Fruit fly (Drosophila melanogaster) whole organism, embryonic: ENCODE results near the gene Nf-YA.

Experiments used
- ATbp ChIP-seq: fragments of 200-800 bp; sonication (Bioruptor generic); optimal IDR thresholded peaks from 2 replicates; lab custom pipeline; 2017; ENCODE audit warnings: missing biosample characterization, mild to moderate bottlenecking, missing genetic modification characterization, missing genetic modification reagents
- Atf6 ChIP-seq: fragments of 200-800 bp; sonication (Bioruptor generic); IDR thresholded peaks from 2 replicates; pipeline ENCODE4 v1.3.6; 2022; ENCODE audit warnings: missing biosample characterization, missing genetic modification characterization
- Bgb ChIP-seq: fragments of 200-800 bp; sonication (Bioruptor generic); IDR thresholded peaks from 2 replicates; pipeline ENCODE4 v1.3.6; 2022; ENCODE audit warnings: missing biosample characterization, missing genetic modification characterization; ENCODE audit not compliant: partially characterized antibody
- BtbVII ChIP-seq: fragments of 200-800 bp; sonication (Bioruptor generic); optimal IDR thresholded peaks from 3 replicates; lab custom pipeline; 2017; ENCODE audit warnings: missing biosample characterization, mild to moderate bottlenecking, missing genetic modification characterization
- C15 ChIP-seq: fragments of 200-800 bp; sonication (Bioruptor generic); IDR thresholded peaks from 3 replicates; pipeline ENCODE4 v1.3.6; 2022; ENCODE audit warnings: missing biosample characterization, missing genetic modification characterization
- CG11247 ChIP-seq: fragments of 200-800 bp; sonication (Bioruptor generic); IDR thresholded peaks from 2 replicates; pipeline ENCODE4 v1.3.6; 2022; ENCODE audit warnings: missing biosample characterization, missing genetic modification characterization
- CG11560 ChIP-seq: fragments of 200-800 bp; sonication (Bioruptor generic); IDR thresholded peaks from 3 replicates; pipeline ENCODE4 v1.3.6; 2022; ENCODE audit warnings: missing biosample characterization, missing genetic modification characterization
- CG12104 ChIP-seq: fragments of 200-800 bp; sonication (Bioruptor generic); optimal IDR thresholded peaks from 3 replicates; lab custom pipeline; 2016; ENCODE audit warnings: missing biosample characterization, missing genetic modification characterization
- CG1647 ChIP-seq: fragments of 200-800 bp; sonication (Bioruptor generic); optimal IDR thresholded peaks from 3 replicates; lab custom pipeline; 2016; ENCODE audit warnings: missing biosample characterization, missing genetic modification characterization
- CG16863 ChIP-seq: fragments of 200-800 bp; sonication (Bioruptor generic); optimal IDR thresholded peaks from 3 replicates; lab custom pipeline; 2016; ENCODE audit warnings: missing biosample characterization, missing genetic modification characterization
- CG17568 ChIP-seq: fragments of 200-800 bp; sonication (Bioruptor generic); optimal IDR thresholded peaks from 2 replicates; lab custom pipeline; 2018; ENCODE audit warnings: missing biosample characterization, mild to moderate bottlenecking, missing genetic modification characterization, moderate library complexity
- CG17802 ChIP-seq: fragments of 200-800 bp; sonication (Bioruptor generic); optimal IDR thresholded peaks from 2 replicates; lab custom pipeline; 2018; ENCODE audit warnings: missing biosample characterization, mild to moderate bottlenecking, missing genetic modification characterization, moderate library complexity
- CG2129 ChIP-seq: fragments of 200-800 bp; sonication (Bioruptor generic); IDR thresholded peaks from 2 replicates; pipeline ENCODE4 v1.3.6; 2022; ENCODE audit warnings: missing biosample characterization, missing genetic modification characterization; ENCODE audit not compliant: partially characterized antibody
- CG2202 ChIP-seq: fragments of 200-800 bp; sonication (Bioruptor generic); optimal IDR thresholded peaks from 2 replicates; lab custom pipeline; 2018; ENCODE audit warnings: missing biosample characterization, mild to moderate bottlenecking, missing genetic modification characterization
- CG2712 ChIP-seq: fragments of 200-800 bp; optimal IDR thresholded peaks from 3 replicates; lab custom pipeline; 2019; ENCODE audit warnings: missing biosample characterization, mild to moderate bottlenecking, missing genetic modification characterization, moderate library complexity
- CG43689 ChIP-seq: fragments of 200-800 bp; sonication (Bioruptor generic); IDR thresholded peaks from 2 replicates; pipeline ENCODE4 v1.3.6; 2022; ENCODE audit warnings: missing biosample characterization, missing genetic modification characterization
- CG4617 ChIP-seq: fragments of 200-800 bp; sonication (Bioruptor generic); optimal IDR thresholded peaks from 3 replicates; lab custom pipeline; 2016; ENCODE audit warnings: missing biosample characterization, missing genetic modification characterization, borderline replicate concordance
- CG6813 ChIP-seq: fragments of 200-800 bp; sonication (Bioruptor generic); optimal IDR thresholded peaks from 2 replicates; lab custom pipeline; 2017; ENCODE audit warnings: missing biosample characterization, missing genetic modification characterization, mild to moderate bottlenecking, moderate library complexity, missing genetic modification reagents
- CG6854 ChIP-seq: fragments of 200-800 bp; sonication (Bioruptor generic); optimal IDR thresholded peaks from 3 replicates; lab custom pipeline; 2017; ENCODE audit warnings: missing biosample characterization, mild to moderate bottlenecking, missing genetic modification characterization
- CG7963 ChIP-seq: fragments of 200-800 bp; sonication (Bioruptor generic); IDR thresholded peaks from 3 replicates; pipeline ENCODE4 v1.3.6; 2022; ENCODE audit warnings: missing biosample characterization, missing genetic modification characterization; ENCODE audit not compliant: partially characterized antibody
- CG8281 ChIP-seq: fragments of 200-800 bp; sonication (Bioruptor generic); optimal IDR thresholded peaks from 2 replicates; lab custom pipeline; 2018; ENCODE audit warnings: missing biosample characterization, mild to moderate bottlenecking, missing genetic modification characterization, moderate library complexity
- CTCF ChIP-seq: fragments of 200-800 bp; sonication (Bioruptor generic); optimal IDR thresholded peaks from 2 replicates; lab custom pipeline; 2017; ENCODE audit warnings: missing biosample characterization, mild to moderate bottlenecking, missing genetic modification characterization, moderate library complexity
- Chrac-16 ChIP-seq: fragments of 200-800 bp; sonication (Bioruptor generic); optimal IDR thresholded peaks from 3 replicates; lab custom pipeline; 2016; ENCODE audit warnings: missing biosample characterization, missing genetic modification characterization
- Doc2 ChIP-seq: fragments of 200-800 bp; sonication (Bioruptor generic); IDR thresholded peaks from 2 replicates; pipeline ENCODE4 v1.3.6; 2022; ENCODE audit warnings: missing biosample characterization, missing genetic modification characterization
- HHEX ChIP-seq: fragments of 200-800 bp; sonication (Bioruptor generic); optimal IDR thresholded peaks from 3 replicates; lab custom pipeline; 2017; ENCODE audit warnings: missing biosample characterization, mild to moderate bottlenecking, missing genetic modification characterization, missing genetic modification reagents
- HLH54F ChIP-seq: fragments of 200-800 bp; sonication (Bioruptor generic); optimal IDR thresholded peaks from 3 replicates; lab custom pipeline; 2016; ENCODE audit warnings: missing biosample characterization, missing genetic modification characterization
- HmgD ChIP-seq: fragments of 200-800 bp; sonication (Bioruptor generic); optimal IDR thresholded peaks from 3 replicates; lab custom pipeline; 2016; ENCODE audit warnings: missing biosample characterization, missing genetic modification characterization
- Med ChIP-seq: fragments of 200-800 bp; sonication (Bioruptor generic); peaks from one replicate; lab custom pipeline; 2016; ENCODE audit warnings: missing biosample characterization, missing genetic modification characterization, mild to moderate bottlenecking, inconsistent platforms, moderate library complexity
- Mrtf ChIP-seq: fragments of 200-800 bp; sonication (Bioruptor generic); IDR thresholded peaks from 3 replicates; pipeline ENCODE4 v1.3.6; 2022; ENCODE audit warnings: missing biosample characterization, missing genetic modification characterization
- Myb ChIP-seq: fragments of 200-800 bp; sonication (Bioruptor generic); optimal IDR thresholded peaks from 2 replicates; lab custom pipeline; 2016; ENCODE audit warnings: missing biosample characterization, missing genetic modification characterization
- Neu2 ChIP-seq: fragments of 200-800 bp; sonication (Bioruptor generic); optimal IDR thresholded peaks from 3 replicates; lab custom pipeline; 2016; ENCODE audit warnings: missing biosample characterization, missing genetic modification characterization, borderline replicate concordance
- Pdp1 ChIP-seq, 2 experiments: fragments of 200-800 bp; sonication (Bioruptor generic); optimal IDR thresholded peaks; 3 replicates each; lab custom pipeline; 2016; ENCODE audit warnings: missing biosample characterization in 2 of 2, missing genetic modification characterization in 2 of 2, mild to moderate bottlenecking in 1 of 2, moderate library complexity in 1 of 2
- Rx ChIP-seq: fragments of 200-800 bp; sonication (Bioruptor generic); IDR thresholded peaks from 2 replicates; pipeline ENCODE4 v1.3.6; 2022; ENCODE audit warnings: missing biosample characterization, missing genetic modification characterization
- Xbp1 ChIP-seq: fragments of 200-800 bp; sonication (Bioruptor generic); optimal IDR thresholded peaks from 3 replicates; lab custom pipeline; 2016; ENCODE audit warnings: missing biosample characterization, mild to moderate bottlenecking, missing genetic modification characterization
- YL-1 ChIP-seq: fragments of 200-800 bp; sonication (Bioruptor generic); optimal IDR thresholded peaks from 3 replicates; lab custom pipeline; 2017; ENCODE audit warnings: missing biosample characterization, mild to moderate bottlenecking, missing genetic modification characterization
- ab ChIP-seq: fragments of 200-800 bp; sonication (Bioruptor generic); optimal IDR thresholded peaks from 2 replicates; lab custom pipeline; 2016; ENCODE audit warnings: missing biosample characterization, missing genetic modification characterization
- bbx ChIP-seq: fragments of 200-800 bp; sonication (Bioruptor generic); IDR thresholded peaks from 2 replicates; pipeline ENCODE4 v1.3.6; 2022; ENCODE audit warnings: missing biosample characterization, missing genetic modification characterization; ENCODE audit not compliant: partially characterized antibody
- bsh ChIP-seq, 2 experiments: fragments of 200-800 bp; sonication (Bioruptor generic); optimal IDR thresholded peaks; 2 replicates each; lab custom pipeline; 2017 to 2018; ENCODE audit warnings: mild to moderate bottlenecking in 2 of 2, missing biosample characterization in 2 of 2, missing genetic modification characterization in 2 of 2, moderate library complexity in 1 of 2
- corto ChIP-seq: fragments of 200-800 bp; sonication (Bioruptor generic); optimal IDR thresholded peaks from 2 replicates; lab custom pipeline; 2016; ENCODE audit warnings: missing biosample characterization, mild to moderate bottlenecking, missing genetic modification characterization, moderate library complexity
- dati ChIP-seq: fragments of 200-800 bp; sonication (Bioruptor generic); IDR thresholded peaks from 2 replicates; pipeline ENCODE4 v1.3.6; 2022; ENCODE audit warnings: missing biosample characterization, missing genetic modification characterization
- exex ChIP-seq: fragments of 200-800 bp; sonication (Bioruptor generic); optimal IDR thresholded peaks from 4 replicates; lab custom pipeline; 2018; ENCODE audit warnings: missing biosample characterization, mild to moderate bottlenecking, missing genetic modification characterization, moderate library complexity
- hbn ChIP-seq: fragments of 200-800 bp; sonication (Bioruptor generic); IDR thresholded peaks from 2 replicates; pipeline ENCODE4 v1.3.6; 2022; ENCODE audit warnings: missing biosample characterization, missing genetic modification characterization; ENCODE audit not compliant: partially characterized antibody
- kay ChIP-seq: fragments of 200-800 bp; sonication (Bioruptor generic); optimal IDR thresholded peaks from 2 replicates; lab custom pipeline; 2016; ENCODE audit warnings: missing biosample characterization, missing genetic modification characterization
- nerfin-1 ChIP-seq: fragments of 200-800 bp; sonication (Bioruptor generic); optimal IDR thresholded peaks from 3 replicates; lab custom pipeline; 2019; ENCODE audit warnings: missing biosample characterization, mild to moderate bottlenecking, missing genetic modification characterization, moderate library complexity
- psq ChIP-seq: fragments of 200-800 bp; sonication (Bioruptor generic); optimal IDR thresholded peaks from 2 replicates; lab custom pipeline; 2017; ENCODE audit warnings: missing biosample characterization, missing genetic modification characterization
- schlank ChIP-seq: fragments of 200-800 bp; sonication (Bioruptor generic); optimal IDR thresholded peaks from 2 replicates; lab custom pipeline; 2018; ENCODE audit warnings: missing biosample characterization, mild to moderate bottlenecking, missing genetic modification characterization
- sr ChIP-seq: fragments of 200-800 bp; sonication (Bioruptor generic); IDR thresholded peaks from 3 replicates; pipeline ENCODE4 v1.3.6; 2022; ENCODE audit warnings: missing biosample characterization, missing genetic modification characterization
- stc ChIP-seq: fragments of 200-800 bp; sonication (Bioruptor generic); IDR thresholded peaks from 2 replicates; pipeline ENCODE4 v1.3.6; 2022; ENCODE audit warnings: missing biosample characterization, missing genetic modification characterization
- tin ChIP-seq: fragments of 200-800 bp; sonication (Bioruptor generic); optimal IDR thresholded peaks from 3 replicates; lab custom pipeline; 2016; ENCODE audit warnings: missing biosample characterization, missing genetic modification characterization
- trh ChIP-seq: fragments of 200-800 bp; sonication (Bioruptor generic); optimal IDR thresholded peaks from 2 replicates; lab custom pipeline; 2016; ENCODE audit warnings: missing biosample characterization, missing genetic modification characterization

The Nf-YA gene

DNA sequence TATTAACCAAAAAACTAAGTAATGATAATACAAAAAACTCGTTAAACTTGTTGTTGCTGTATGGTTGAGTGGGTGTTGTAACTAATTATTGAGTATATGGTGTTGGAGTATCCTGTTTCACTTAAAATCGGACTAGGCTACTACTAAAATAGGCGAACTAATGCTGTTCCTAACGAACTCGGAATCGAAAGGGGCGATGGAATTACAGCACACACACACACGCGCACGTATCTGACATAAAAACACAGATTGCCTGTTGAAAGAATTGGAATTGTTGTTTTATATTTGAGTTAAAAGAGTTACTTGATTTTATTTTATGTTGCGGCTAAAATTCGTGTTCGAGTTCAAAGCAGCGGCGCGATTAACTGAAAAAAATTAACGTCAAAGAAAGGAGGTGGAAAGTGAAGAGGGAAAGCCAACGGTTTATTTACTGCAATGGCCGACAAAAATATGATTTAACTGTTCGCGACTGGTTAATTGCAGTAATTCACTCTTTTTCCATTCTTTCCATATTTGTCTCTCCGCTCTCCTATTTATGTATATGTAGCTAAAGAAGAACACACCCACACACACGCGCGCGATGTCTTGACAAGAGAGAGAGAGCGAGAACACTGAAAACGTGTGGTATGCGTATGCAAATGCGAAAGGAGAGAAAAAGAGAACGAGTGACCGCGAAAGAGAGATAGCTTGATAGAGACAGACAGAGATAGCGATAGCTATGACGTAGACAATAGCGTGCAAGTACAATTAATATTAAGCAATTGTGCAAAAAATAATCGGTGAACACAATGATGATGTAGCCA, 40.5 kb downstream of the Nf-YA start (continued):
- no peak for TF ChIP-seq CG11247
- peak; percentile 13; the same call in 1 of the 2 replicates for TF ChIP-seq stc (GFP tag; lab: Robert Waterston, UW)
- TF ChIP-seq Bgb (GFP tag; lab: Robert Waterston, UW), result no peak
- no peak for TF ChIP-seq CG8281
- TF ChIP-seq bsh (GFP tag; optimal IDR thresholded peaks at IDR 0.05; lab: Kevin White, UChicago), result peak in 1 of 2 experiments; percentile 12
- TF ChIP-seq sr (GFP tag; lab: Robert Waterston, UW), result peak; percentile 57; the same call in 1 of the 3 replicates
- TF ChIP-seq ATbp, result no peak
- TF ChIP-seq HLH54F (GFP tag; lab: Kevin White, UChicago), result no peak
- TF ChIP-seq CG11560, result no peak
- no peak for TF ChIP-seq Doc2 (GFP tag; lab: Robert Waterston, UW)
- TF ChIP-seq psq, result no peak
- TF ChIP-seq Mrtf (GFP tag; lab: Robert Waterston, UW), result no peak
- peak; percentile 85 for TF ChIP-seq BtbVII
- TF ChIP-seq bbx (GFP tag; lab: Robert Waterston, UW), result no peak
- TF ChIP-seq corto (GFP tag; lab: Kevin White, UChicago), result no peak
- TF ChIP-seq CG17568 (GFP tag; lab: Kevin White, UChicago), result no peak
- no peak for TF ChIP-seq CG2129 (GFP tag; lab: Robert Waterston, UW)
- TF ChIP-seq CG16863 (GFP tag; lab: Kevin White, UChicago), result no peak
- TF ChIP-seq tin (GFP tag; lab: Kevin White, UChicago), result no peak
- TF ChIP-seq Xbp1 (GFP tag; lab: Kevin White, UChicago), result no peak
- no peak for TF ChIP-seq Myb (GFP tag; lab: Kevin White, UChicago)
- TF ChIP-seq CG6854, result no peak
- no peak for TF ChIP-seq CG6813 (GFP tag; lab: Kevin White, UChicago)
- no peak for TF ChIP-seq nerfin-1 (tag; lab: Kevin White, UChicago)
- TF ChIP-seq Chrac-16, result no peak
- peak; percentile 26 for TF ChIP-seq exex (tag; lab: Kevin White, UChicago)
- no peak for TF ChIP-seq dati
- TF ChIP-seq CG43689 (GFP tag; lab: Robert Waterston, UW), result no peak
- TF ChIP-seq HmgD (GFP tag; lab: Kevin White, UChicago), result no peak
- peak; percentile 48 for TF ChIP-seq Med (GFP tag; lab: Kevin White, UChicago)
- TF ChIP-seq schlank, result no peak
- TF ChIP-seq Neu2 (GFP tag; lab: Kevin White, UChicago), result no peak
- no peak for TF ChIP-seq kay (GFP tag; lab: Kevin White, UChicago)
- TF ChIP-seq trh (GFP tag; lab: Kevin White, UChicago), result no peak
- TF ChIP-seq Rx (GFP tag; lab: Robert Waterston, UW), result no peak
- no peak for TF ChIP-seq CTCF (GFP tag; lab: Kevin White, UChicago)
- TF ChIP-seq YL-1 (GFP tag; lab: Kevin White, UChicago), result no peak
- TF ChIP-seq CG4617, result no peak
- TF ChIP-seq CG2202 (tag; lab: Kevin White, UChicago), result no peak
- no peak for TF ChIP-seq CG17802
- TF ChIP-seq ab (GFP tag; lab: Kevin White, UChicago), result no peak
- TF ChIP-seq Pdp1 (GFP tag; optimal IDR thresholded peaks at IDR 0.05; lab: Kevin White, UChicago), result no peak
- TF ChIP-seq CG7963, result no peak
- TF ChIP-seq Atf6 (GFP tag; lab: Robert Waterston, UW), result 0 out of 2 replicates have a peak, but pooled peaks have one; percentile 13
- TF ChIP-seq hbn (GFP tag; lab: Robert Waterston, UW), result no peak
- TF ChIP-seq C15 (GFP tag; lab: Robert Waterston, UW), result no peak
- TF ChIP-seq CG1647 (GFP tag; lab: Kevin White, UChicago), result no peak
- TF ChIP-seq HHEX, result no peak
- no peak for TF ChIP-seq CG2712
- TF ChIP-seq CG12104, result no peak
